Fruit fly (Drosophila melanogaster) whole organism, embryonic: Measurements from ENCODE around the gene Efr.

Experiments
- CG10321 ChIP-seq: fragments of 200-800 bp; sonication (Bioruptor generic); IDR thresholded peaks from 2 replicates; pipeline ENCODE4 v1.3.6; 2022; ENCODE audit warnings: missing biosample characterization, missing genetic modification characterization
- CG12104 ChIP-seq: fragments of 200-800 bp; sonication (Bioruptor generic); optimal IDR thresholded peaks from 3 replicates; lab custom pipeline; 2016; ENCODE audit warnings: missing biosample characterization, missing genetic modification characterization
- CG12219 ChIP-seq: fragments of 200-800 bp; sonication (Bioruptor generic); optimal IDR thresholded peaks from 3 replicates; lab custom pipeline; 2018; ENCODE audit warnings: missing biosample characterization, mild to moderate bottlenecking, missing genetic modification characterization
- CG1233 ChIP-seq: fragments of 200-800 bp; sonication (Bioruptor generic); optimal IDR thresholded peaks from 4 replicates; lab custom pipeline; 2018; ENCODE audit warnings: missing biosample characterization, mild to moderate bottlenecking, missing genetic modification characterization
- CG13287 ChIP-seq: fragments of 200-800 bp; sonication (Bioruptor generic); IDR thresholded peaks from 2 replicates; pipeline ENCODE4 v1.3.6; 2022; ENCODE audit warnings: missing biosample characterization, missing genetic modification characterization; ENCODE audit not compliant: partially characterized antibody
- CG14965 ChIP-seq: fragments of 200-800 bp; sonication (Bioruptor generic); optimal IDR thresholded peaks from 2 replicates; lab custom pipeline; 2016; ENCODE audit warnings: missing biosample characterization, missing genetic modification characterization, borderline replicate concordance
- CG1647 ChIP-seq: fragments of 200-800 bp; sonication (Bioruptor generic); optimal IDR thresholded peaks from 3 replicates; lab custom pipeline; 2016; ENCODE audit warnings: missing biosample characterization, missing genetic modification characterization
- CG16815 ChIP-seq: fragments of 200-800 bp; sonication (Bioruptor generic); optimal IDR thresholded peaks from 3 replicates; lab custom pipeline; 2017; ENCODE audit warnings: missing biosample characterization, mild to moderate bottlenecking, missing genetic modification characterization
- CG18599 ChIP-seq: fragments of 200-800 bp; sonication (Bioruptor generic); optimal IDR thresholded peaks from 3 replicates; lab custom pipeline; 2017; ENCODE audit warnings: missing biosample characterization, missing genetic modification characterization, mild to moderate bottlenecking, moderate library complexity, missing genetic modification reagents
- CG18764 ChIP-seq: fragments of 200-800 bp; sonication (Bioruptor generic); optimal IDR thresholded peaks from 3 replicates; lab custom pipeline; 2016; ENCODE audit warnings: missing biosample characterization, missing genetic modification characterization
- CG2199 ChIP-seq: fragments of 200-800 bp; sonication (Bioruptor generic); IDR thresholded peaks from 3 replicates; pipeline ENCODE4 v1.3.6; 2022; ENCODE audit warnings: missing biosample characterization, missing genetic modification characterization
- CG32532 ChIP-seq: fragments of 200-800 bp; sonication (Bioruptor generic); IDR thresholded peaks from 2 replicates; pipeline ENCODE4 v1.3.6; 2022; ENCODE audit warnings: missing biosample characterization, missing genetic modification characterization
- CG3995 ChIP-seq: fragments of 200-800 bp; sonication (Bioruptor generic); optimal IDR thresholded peaks from 3 replicates; lab custom pipeline; 2016; ENCODE audit warnings: missing biosample characterization, missing genetic modification characterization
- CG43689 ChIP-seq: fragments of 200-800 bp; sonication (Bioruptor generic); IDR thresholded peaks from 2 replicates; pipeline ENCODE4 v1.3.6; 2022; ENCODE audit warnings: missing biosample characterization, missing genetic modification characterization
- CG5245 ChIP-seq: fragments of 200-800 bp; sonication (Bioruptor generic); optimal IDR thresholded peaks from 3 replicates; lab custom pipeline; 2016; ENCODE audit warnings: missing biosample characterization, missing genetic modification characterization
- CG6683 ChIP-seq: fragments of 200-800 bp; sonication (Bioruptor generic); optimal IDR thresholded peaks from 2 replicates; lab custom pipeline; 2017; ENCODE audit warnings: missing biosample characterization, mild to moderate bottlenecking, missing genetic modification characterization, missing genetic modification reagents
- CG6765 ChIP-seq: fragments of 200-800 bp; sonication (Bioruptor generic); optimal IDR thresholded peaks from 3 replicates; lab custom pipeline; 2017; ENCODE audit warnings: missing biosample characterization, mild to moderate bottlenecking, missing genetic modification characterization
- CG6813 ChIP-seq: fragments of 200-800 bp; sonication (Bioruptor generic); optimal IDR thresholded peaks from 2 replicates; lab custom pipeline; 2017; ENCODE audit warnings: missing biosample characterization, missing genetic modification characterization, mild to moderate bottlenecking, moderate library complexity, missing genetic modification reagents
- CG7357 ChIP-seq: fragments of 200-800 bp; sonication (Bioruptor generic); IDR thresholded peaks from 3 replicates; pipeline ENCODE4 v1.3.6; 2022; ENCODE audit warnings: missing biosample characterization, missing genetic modification characterization
- CG8478 ChIP-seq: fragments of >200 bp; optimal IDR thresholded peaks from 2 replicates; lab custom pipeline; 2018
- CG9437 ChIP-seq: fragments of 200-800 bp; sonication (Bioruptor generic); optimal IDR thresholded peaks from 2 replicates; lab custom pipeline; 2018; ENCODE audit warnings: missing biosample characterization, mild to moderate bottlenecking, missing genetic modification characterization
- Camta ChIP-seq: fragments of 200-800 bp; sonication (Bioruptor generic); optimal IDR thresholded peaks from 2 replicates; lab custom pipeline; 2016; ENCODE audit warnings: missing biosample characterization, missing genetic modification characterization
- D ChIP-seq, 2 experiments: fragments of 200-800 bp in 1 of 2; fragments of >200 bp in 1 of 2; sonication (Bioruptor generic) in 1 of 2; optimal IDR thresholded peaks; 2 replicates in 1 of 2; 3 replicates in 1 of 2; lab custom pipeline; 2017; ENCODE audit warnings: mild to moderate bottlenecking in 1 of 2, missing biosample characterization in 1 of 2, missing genetic modification characterization in 1 of 2, missing genetic modification reagents in 1 of 2
- Dp ChIP-seq: fragments of 200-800 bp; sonication (Bioruptor generic); optimal IDR thresholded peaks from 2 replicates; lab custom pipeline; 2018; ENCODE audit warnings: missing biosample characterization, mild to moderate bottlenecking, missing genetic modification characterization, moderate library complexity
- Drgx ChIP-seq: fragments of 200-800 bp; sonication (Bioruptor generic); IDR thresholded peaks from 2 replicates; pipeline ENCODE4 v1.3.6; 2022; ENCODE audit warnings: missing biosample characterization, missing genetic modification characterization
- Ets97D ChIP-seq: fragments of 200-800 bp; sonication (Bioruptor generic); optimal IDR thresholded peaks from 3 replicates; lab custom pipeline; 2016; ENCODE audit warnings: missing biosample characterization, missing genetic modification characterization
- HHEX ChIP-seq: fragments of 200-800 bp; sonication (Bioruptor generic); optimal IDR thresholded peaks from 3 replicates; lab custom pipeline; 2017; ENCODE audit warnings: missing biosample characterization, mild to moderate bottlenecking, missing genetic modification characterization, missing genetic modification reagents
- HLHmδ ChIP-seq: fragments of 200-800 bp; sonication (Bioruptor generic); optimal IDR thresholded peaks from 2 replicates; lab custom pipeline; 2018; ENCODE audit warnings: missing biosample characterization, mild to moderate bottlenecking, missing genetic modification characterization, moderate library complexity
- Jarid2 ChIP-seq: fragments of 200-800 bp; sonication (Bioruptor generic); optimal IDR thresholded peaks from 3 replicates; lab custom pipeline; 2017; ENCODE audit warnings: mild to moderate bottlenecking, missing biosample characterization, missing genetic modification reagents, missing genetic modification characterization
- Meics ChIP-seq: fragments of 200-800 bp; sonication (Bioruptor generic); optimal IDR thresholded peaks from 2 replicates; lab custom pipeline; 2017; ENCODE audit warnings: missing biosample characterization, mild to moderate bottlenecking, missing genetic modification characterization
- NK7.1 ChIP-seq: fragments of 200-800 bp; sonication (Bioruptor generic); optimal IDR thresholded peaks from 3 replicates; lab custom pipeline; 2016; ENCODE audit warnings: missing biosample characterization, missing genetic modification characterization
- Nf-YC ChIP-seq: fragments of 200-800 bp; optimal IDR thresholded peaks from 3 replicates; lab custom pipeline; 2019; ENCODE audit warnings: missing biosample characterization, mild to moderate bottlenecking, missing genetic modification characterization, moderate library complexity
- Sox102F ChIP-seq: fragments of 200-800 bp; sonication (Bioruptor generic); optimal IDR thresholded peaks from 2 replicates; lab custom pipeline; 2018; ENCODE audit warnings: missing biosample characterization, mild to moderate bottlenecking, missing genetic modification characterization, moderate library complexity
- Xbp1 ChIP-seq: fragments of 200-800 bp; sonication (Bioruptor generic); optimal IDR thresholded peaks from 3 replicates; lab custom pipeline; 2016; ENCODE audit warnings: missing biosample characterization, mild to moderate bottlenecking, missing genetic modification characterization
- chm ChIP-seq: fragments of 200-800 bp; sonication (Bioruptor generic); IDR thresholded peaks from 2 replicates; pipeline ENCODE4 v1.3.6; 2022; ENCODE audit warnings: missing biosample characterization, missing genetic modification characterization
- dmrt99B ChIP-seq: fragments of 200-800 bp; sonication (Bioruptor generic); optimal IDR thresholded peaks from 2 replicates; lab custom pipeline; 2018; ENCODE audit warnings: missing biosample characterization, mild to moderate bottlenecking, missing genetic modification characterization, moderate library complexity
- kah ChIP-seq: fragments of 200-800 bp; sonication (Bioruptor generic); optimal IDR thresholded peaks from 2 replicates; lab custom pipeline; 2018; ENCODE audit warnings: missing biosample characterization, mild to moderate bottlenecking, missing genetic modification characterization
- knrl ChIP-seq: fragments of 200-800 bp; sonication (Bioruptor generic); IDR thresholded peaks from 3 replicates; pipeline ENCODE4 v1.3.6; 2022; ENCODE audit warnings: missing biosample characterization, missing genetic modification characterization; ENCODE audit not compliant: partially characterized antibody
- lilli ChIP-seq: fragments of 200-800 bp; sonication (Bioruptor generic); optimal IDR thresholded peaks from 3 replicates; lab custom pipeline; 2016; ENCODE audit warnings: missing biosample characterization, missing genetic modification characterization
- lola ChIP-seq, 3 experiments: fragments of >200 bp in 2 of 3; fragments of 200-800 bp in 1 of 3; sonication (Bioruptor generic) in 1 of 3; optimal IDR thresholded peaks; 2 replicates each; lab custom pipeline; 2017 to 2019; ENCODE audit warnings: missing biosample characterization in 3 of 3, missing genetic modification characterization in 3 of 3, mild to moderate bottlenecking in 1 of 3, moderate library complexity in 1 of 3
- pum ChIP-seq: fragments of 200-800 bp; sonication (Bioruptor generic); optimal IDR thresholded peaks from 2 replicates; lab custom pipeline; 2016; ENCODE audit warnings: missing biosample characterization, missing genetic modification characterization
- run ChIP-seq: fragments of 200-800 bp; sonication (Bioruptor generic); optimal IDR thresholded peaks from 3 replicates; lab custom pipeline; 2018; ENCODE audit warnings: missing biosample characterization, mild to moderate bottlenecking, missing genetic modification characterization
- sug ChIP-seq: fragments of 200-800 bp; optimal IDR thresholded peaks from 2 replicates; lab custom pipeline; 2019; ENCODE audit warnings: missing biosample characterization, mild to moderate bottlenecking, missing genetic modification characterization, moderate library complexity
- ttk ChIP-seq: fragments of 200-800 bp; sonication (Bioruptor generic); IDR thresholded peaks from 2 replicates; pipeline ENCODE4 v2.1.2; 2022; ENCODE audit warnings: missing biosample characterization, missing genetic modification characterization
- z ChIP-seq: fragments of 200-800 bp; sonication (Bioruptor generic); IDR thresholded peaks from 3 replicates; pipeline ENCODE4 v1.3.6; 2022; ENCODE audit warnings: missing biosample characterization, missing genetic modification characterization

The Efr gene

DNA sequence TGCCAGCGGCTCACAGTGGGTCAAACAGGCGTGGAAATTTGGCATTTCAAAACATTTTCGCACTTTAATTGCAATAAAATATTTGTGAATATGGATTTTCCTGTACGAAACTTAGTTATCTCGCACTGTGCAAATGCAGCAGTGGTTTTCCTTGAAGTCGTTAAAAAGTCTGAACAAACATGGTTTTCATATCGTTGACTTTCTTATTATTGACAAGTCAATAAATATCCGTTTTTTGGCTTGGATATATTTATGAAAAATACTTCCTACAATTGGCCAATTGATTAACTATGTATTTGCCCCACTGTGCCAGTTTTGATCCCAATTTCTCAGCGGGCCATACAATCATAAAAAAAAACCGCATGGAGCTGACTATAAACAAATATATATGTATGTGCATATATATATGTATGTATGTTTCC, 45.7 kb downstream of the Efr start (continued):
- TF ChIP-seq pum (GFP tag; lab: Kevin White, UChicago), result peak; percentile 96
- TF ChIP-seq CG16815 (GFP tag; lab: Kevin White, UChicago), result peak; percentile 94
- peak; percentile 84 for TF ChIP-seq CG43689 (GFP tag; lab: Robert Waterston, UW)
- TF ChIP-seq Ets97D (GFP tag; lab: Kevin White, UChicago), result peak; percentile 84
- TF ChIP-seq CG3995 (GFP tag; lab: Kevin White, UChicago), result peak; percentile 54
- TF ChIP-seq z (GFP tag; lab: Robert Waterston, UW), result peak; percentile 69; the same call in 2 of the 3 replicates
- TF ChIP-seq lilli (GFP tag; lab: Kevin White, UChicago), result peak; percentile 96
- peak; percentile 96 for TF ChIP-seq CG12104 (GFP tag; lab: Kevin White, UChicago)
- peak; percentile 85 for TF ChIP-seq Nf-YC (tag; lab: Kevin White, UChicago)
- peak; percentile 95 for TF ChIP-seq CG12219 (GFP tag; lab: Kevin White, UChicago)
- peak; percentile 85 for TF ChIP-seq Jarid2
- peak; percentile 99 for TF ChIP-seq Sox102F (GFP tag; lab: Kevin White, UChicago)
- TF ChIP-seq NK7.1 (GFP tag; lab: Kevin White, UChicago), result peak; percentile 90
- TF ChIP-seq CG18599 (GFP tag; lab: Kevin White, UChicago), result peak; percentile 94
- TF ChIP-seq CG5245 (GFP tag; lab: Kevin White, UChicago), result peak; percentile 94
- TF ChIP-seq Meics (GFP tag; lab: Kevin White, UChicago), result peak; percentile 95
- no peak for TF ChIP-seq D (optimal IDR thresholded peaks at IDR 0.05; lab: Kevin White, UChicago)
- peak; percentile 96 for TF ChIP-seq D (GFP tag; optimal IDR thresholded peaks at IDR 0.05; lab: Kevin White, UChicago)
- TF ChIP-seq HLHmδ (GFP tag; lab: Kevin White, UChicago), result no peak
- TF ChIP-seq Xbp1 (GFP tag; lab: Kevin White, UChicago), result peak; percentile 97
- peak; percentile 95 for TF ChIP-seq CG9437
- peak; percentile 91 for TF ChIP-seq CG1233
- no peak for TF ChIP-seq CG8478 (lab: Kevin White, UChicago)
- TF ChIP-seq CG6683, result peak; percentile 87
- peak; percentile 95 for TF ChIP-seq Drgx (GFP tag; lab: Robert Waterston, UW)
- peak; percentile 4 for TF ChIP-seq Dp (GFP tag; lab: Kevin White, UChicago)
- peak; percentile 99 for TF ChIP-seq dmrt99B (tag; lab: Kevin White, UChicago)
- peak; percentile 92 for TF ChIP-seq kah (GFP tag; lab: Kevin White, UChicago)
- TF ChIP-seq lola (GFP tag; optimal IDR thresholded peaks at IDR 0.05; lab: Kevin White, UChicago), result peak in 1 of 3 experiments; percentile 91
- peak; percentile 93 for TF ChIP-seq CG6813 (GFP tag; lab: Kevin White, UChicago)
- TF ChIP-seq CG10321 (GFP tag; lab: Robert Waterston, UW), result peak; percentile 67
- TF ChIP-seq chm (GFP tag; lab: Robert Waterston, UW), result peak; percentile 83
- peak; percentile 95 for TF ChIP-seq HHEX (GFP tag; lab: Kevin White, UChicago)
- peak; percentile 39; the same call in 1 of the 2 replicates for TF ChIP-seq CG13287 (GFP tag; lab: Robert Waterston, UW)
- TF ChIP-seq sug (tag; lab: Kevin White, UChicago), result peak; percentile 86
- TF ChIP-seq CG2199 (GFP tag; lab: Robert Waterston, UW), result peak; percentile 81; the same call in 2 of the 3 replicates
- TF ChIP-seq CG18764 (GFP tag; lab: Kevin White, UChicago), result peak; percentile 91
- peak; percentile 89 for TF ChIP-seq CG6765 (GFP tag; lab: Kevin White, UChicago)
- TF ChIP-seq CG1647, result peak; percentile 93
- TF ChIP-seq CG7357 (GFP tag; lab: Robert Waterston, UW), result peak; percentile 87
- peak; percentile 69 for TF ChIP-seq CG14965 (GFP tag; lab: Kevin White, UChicago)
- TF ChIP-seq CG32532 (GFP tag; lab: Robert Waterston, UW), result peak; percentile 86
- peak; percentile 40; the same call in 1 of the 3 replicates for TF ChIP-seq knrl
- peak; percentile 96 for TF ChIP-seq ttk
- peak; percentile 95 for TF ChIP-seq run (tag; lab: Kevin White, UChicago)
- peak; percentile 96 for TF ChIP-seq Camta (GFP tag; lab: Kevin White, UChicago)
